Worm (Caenorhabditis elegans) whole organism, late embryonic: ENCODE measurements around the gene F15A4.5.

ENCODE experiments used
- C08G9.2 ChIP-seq: sonication (generic microtip); optimal IDR thresholded peaks from 2 replicates; lab custom pipeline; 2016; ENCODE audit warnings: mild to moderate bottlenecking, missing genetic modification characterization, moderate library complexity, missing compliant biosample characterization
- C38D4.7 ChIP-seq: fragments of 200-800 bp; sonication (Bioruptor generic); optimal IDR thresholded peaks from 2 replicates; lab custom pipeline; 2018; ENCODE audit warnings: mild to moderate bottlenecking, missing genetic modification characterization, moderate library complexity, missing compliant biosample characterization
- Y22D7AL.16 ChIP-seq: sonication (generic microtip); optimal IDR thresholded peaks from 2 replicates; lab custom pipeline; 2016; ENCODE audit warnings: missing genetic modification characterization, missing compliant biosample characterization
- ahr-1 ChIP-seq: sonication (generic microtip); optimal IDR thresholded peaks from 2 replicates; lab custom pipeline; 2016; ENCODE audit warnings: missing genetic modification characterization, missing compliant biosample characterization
- ama-1 ChIP-seq: fragments of 150-350 bp; optimal IDR thresholded peaks from 2 replicates; lab custom pipeline; 2014
- ceh-18 ChIP-seq: sonication (generic microtip); optimal IDR thresholded peaks from 2 replicates; lab custom pipeline; 2016; ENCODE audit warnings: missing genetic modification characterization, missing compliant biosample characterization
- ceh-2 ChIP-seq: sonication (generic microtip); optimal IDR thresholded peaks from 2 replicates; lab custom pipeline; 2016; ENCODE audit warnings: missing genotype, missing genetic modification characterization, missing compliant biosample characterization
- ceh-24 ChIP-seq: sonication (generic microtip); optimal IDR thresholded peaks from 2 replicates; lab custom pipeline; 2016; ENCODE audit warnings: mild to moderate bottlenecking, missing genetic modification characterization, missing compliant biosample characterization
- ceh-34 ChIP-seq: sonication (generic microtip); optimal IDR thresholded peaks from 2 replicates; lab custom pipeline; 2016; ENCODE audit warnings: mild to moderate bottlenecking, missing genetic modification characterization, missing compliant biosample characterization
- ceh-45 ChIP-seq: fragments of 200-800 bp; sonication (Bioruptor generic); IDR thresholded peaks from 2 replicates; pipeline ENCODE4 v1.3.6; 2022; ENCODE audit warnings: missing genetic modification reagents, missing genetic modification characterization, missing compliant biosample characterization
- ceh-48 ChIP-seq: sonication (generic microtip); optimal IDR thresholded peaks from 2 replicates; lab custom pipeline; 2016; ENCODE audit warnings: missing genetic modification characterization, inconsistent platforms, missing compliant biosample characterization
- ceh-6 ChIP-seq: fragments of 200-800 bp; sonication (Bioruptor generic); optimal IDR thresholded peaks from 2 replicates; lab custom pipeline; 2018; ENCODE audit warnings: mild to moderate bottlenecking, missing genetic modification characterization, missing compliant biosample characterization
- ceh-9 ChIP-seq: sonication (generic microtip); optimal IDR thresholded peaks from 2 replicates; lab custom pipeline; 2016; ENCODE audit warnings: mild to moderate bottlenecking, missing genetic modification characterization, inconsistent platforms, missing compliant biosample characterization
- che-1 ChIP-seq: sonication (generic microtip); optimal IDR thresholded peaks from 2 replicates; lab custom pipeline; 2016; ENCODE audit warnings: mild to moderate bottlenecking, missing genetic modification characterization, missing compliant biosample characterization
- elt-2 ChIP-seq: sonication (generic microtip); optimal IDR thresholded peaks from 2 replicates; lab custom pipeline; 2016; ENCODE audit warnings: missing genetic modification reagents, missing genetic modification characterization, missing compliant biosample characterization
- ets-4 ChIP-seq: sonication (generic microtip); optimal IDR thresholded peaks from 2 replicates; lab custom pipeline; 2016; ENCODE audit warnings: missing genetic modification characterization, missing compliant biosample characterization
- fax-1 ChIP-seq: sonication (generic microtip); optimal IDR thresholded peaks from 2 replicates; lab custom pipeline; 2016; ENCODE audit warnings: missing genotype, missing genetic modification characterization, missing compliant biosample characterization
- fkh-10 ChIP-seq: fragments of 150-350 bp; optimal IDR thresholded peaks from 2 replicates; lab custom pipeline; 2014; ENCODE audit warnings: missing biosample characterization, missing genetic modification reagents, missing genetic modification characterization
- fkh-6 ChIP-seq: sonication (generic microtip); optimal IDR thresholded peaks from 2 replicates; lab custom pipeline; 2016; ENCODE audit warnings: missing genetic modification characterization, missing compliant biosample characterization
- hlh-13 ChIP-seq: fragments of 200-800 bp; sonication (Bioruptor generic); optimal IDR thresholded peaks from 2 replicates; lab custom pipeline; 2018; ENCODE audit warnings: mild to moderate bottlenecking, missing genetic modification characterization, missing compliant biosample characterization
- hlh-15 ChIP-seq: sonication (generic microtip); optimal IDR thresholded peaks from 2 replicates; lab custom pipeline; 2016; ENCODE audit warnings: missing genetic modification characterization, missing compliant biosample characterization
- hlh-8 ChIP-seq: sonication (generic microtip); optimal IDR thresholded peaks from 2 replicates; lab custom pipeline; 2016; ENCODE audit warnings: missing genotype, missing genetic modification characterization, missing compliant biosample characterization
- madf-2 ChIP-seq: sonication (generic microtip); optimal IDR thresholded peaks from 2 replicates; lab custom pipeline; 2017; ENCODE audit warnings: missing genetic modification characterization, missing compliant biosample characterization
- mec-3 ChIP-seq: sonication (generic microtip); optimal IDR thresholded peaks from 2 replicates; lab custom pipeline; 2016; ENCODE audit warnings: borderline replicate concordance, missing genetic modification characterization, missing compliant biosample characterization
- nhr-232 ChIP-seq: sonication (generic microtip); optimal IDR thresholded peaks from 2 replicates; lab custom pipeline; 2016; ENCODE audit warnings: missing genetic modification characterization, missing compliant biosample characterization
- npax-4 ChIP-seq: sonication (generic microtip); optimal IDR thresholded peaks from 2 replicates; lab custom pipeline; 2016; ENCODE audit warnings: missing genetic modification characterization, missing compliant biosample characterization
- odd-2 ChIP-seq: sonication (generic microtip); optimal IDR thresholded peaks from 2 replicates; lab custom pipeline; 2017; ENCODE audit warnings: antibody characterized with exemption, mild to moderate bottlenecking, missing genetic modification characterization, missing compliant biosample characterization
- pag-3 ChIP-seq: sonication (generic microtip); optimal IDR thresholded peaks from 2 replicates; lab custom pipeline; 2016; ENCODE audit warnings: missing compliant biosample characterization, missing genetic modification characterization, borderline replicate concordance
- pat-9 ChIP-seq: fragments of 200-800 bp; sonication (Bioruptor generic); optimal IDR thresholded peaks from 2 replicates; lab custom pipeline; 2018; ENCODE audit warnings: mild to moderate bottlenecking, missing genetic modification characterization, moderate library complexity, missing compliant biosample characterization
- pha-4 ChIP-seq: fragments of 150-350 bp; optimal IDR thresholded peaks from 2 replicates; lab custom pipeline; 2018; ENCODE audit warnings: missing biosample characterization, missing genetic modification reagents, missing genetic modification characterization
- pqm-1 ChIP-seq: sonication (generic microtip); optimal IDR thresholded peaks from 2 replicates; lab custom pipeline; 2016; ENCODE audit warnings: missing genetic modification characterization, missing compliant biosample characterization
- pros-1 ChIP-seq: fragments of 150-350 bp; optimal IDR thresholded peaks from 2 replicates; lab custom pipeline; 2014; ENCODE audit warnings: missing biosample characterization, missing genetic modification reagents, missing genetic modification characterization
- rnt-1 ChIP-seq: sonication (generic microtip); optimal IDR thresholded peaks from 2 replicates; lab custom pipeline; 2016; ENCODE audit warnings: missing genetic modification characterization, missing compliant biosample characterization
- sox-2 ChIP-seq: fragments of 200-800 bp; sonication (Bioruptor generic); IDR thresholded peaks from 2 replicates; pipeline ENCODE4 v1.3.6; 2022; ENCODE audit warnings: missing genetic modification reagents, missing genetic modification characterization, missing compliant biosample characterization
- sox-4 ChIP-seq: sonication (generic microtip); optimal IDR thresholded peaks from 2 replicates; lab custom pipeline; 2017; ENCODE audit warnings: mild to moderate bottlenecking, missing genetic modification characterization, inconsistent platforms, missing compliant biosample characterization
- tbx-2 ChIP-seq: sonication (generic microtip); optimal IDR thresholded peaks from 2 replicates; lab custom pipeline; 2016; ENCODE audit warnings: missing genetic modification characterization, missing compliant biosample characterization
- ttx-3 ChIP-seq: sonication (generic microtip); optimal IDR thresholded peaks from 2 replicates; lab custom pipeline; 2016; ENCODE audit warnings: missing genetic modification reagents, missing genetic modification characterization, missing compliant biosample characterization
- unc-55 ChIP-seq: sonication (generic microtip); optimal IDR thresholded peaks from 2 replicates; lab custom pipeline; 2017; ENCODE audit warnings: missing biosample characterization, missing genetic modification reagents, missing genetic modification characterization
- ztf-16 ChIP-seq: sonication (generic microtip); optimal IDR thresholded peaks from 2 replicates; lab custom pipeline; 2017; ENCODE audit warnings: missing genetic modification characterization, missing compliant biosample characterization

The F15A4.5 gene

ce11 chrII:12494556-12495131 lies 23.6 kb upstream of the F15A4.5 start, which contains the start of gene col-85 (continued):
- TF ChIP-seq ceh-2 (tag; lab: Kevin White, UChicago): peak; percentile 88
- peak; percentile 95 for TF ChIP-seq fkh-6 (tag; lab: Kevin White, UChicago)
- peak; percentile 91 for TF ChIP-seq hlh-15
- TF ChIP-seq pat-9 (tag; lab: Kevin White, UChicago): peak; percentile 94
- TF ChIP-seq madf-2 (tag; lab: Kevin White, UChicago): peak; percentile 93
- peak; percentile 85 for TF ChIP-seq nhr-232
- peak; percentile 92 for TF ChIP-seq tbx-2
- peak; percentile 86 for TF ChIP-seq ceh-18 (tag; lab: Kevin White, UChicago)
- no peak for TF ChIP-seq ama-1 (lab: Kevin White, UChicago)
- TF ChIP-seq mec-3 (tag; lab: Kevin White, UChicago): peak; percentile 75
- TF ChIP-seq odd-2 (tag; lab: Kevin White, UChicago): peak; percentile 79
- peak; percentile 86 for TF ChIP-seq pqm-1 (tag; lab: Kevin White, UChicago)
- peak; percentile 88 for TF ChIP-seq npax-4 (tag; lab: Kevin White, UChicago)
- TF ChIP-seq sox-4 (tag; lab: Kevin White, UChicago): peak; percentile 97
- TF ChIP-seq sox-2 (GFP tag; lab: Robert Waterston, UW): peak; percentile 92
- TF ChIP-seq ceh-9: peak; percentile 93
- no peak for TF ChIP-seq pha-4 (tag; lab: Kevin White, UChicago)
- peak; percentile 93 for TF ChIP-seq che-1 (tag; lab: Kevin White, UChicago)

ce11 chrII:12494067-12494477 lies 23.0 kb upstream of the F15A4.5 start:
- TF ChIP-seq hlh-13 (GFP tag; lab: Kevin White, UChicago) (no peak), pqm-1 (tag; lab: Kevin White, UChicago) (no peak), C08G9.2 (tag; lab: Kevin White, UChicago) (no peak), C38D4.7 (GFP tag; lab: Kevin White, UChicago) (no peak), ceh-6 (GFP tag; lab: Kevin White, UChicago) (no peak), ets-4 (tag; lab: Kevin White, UChicago) (no peak), elt-2 (no peak), pag-3 (tag; lab: Kevin White, UChicago) (no peak), mec-3 (tag; lab: Kevin White, UChicago) (no peak), rnt-1 (tag; lab: Kevin White, UChicago) (no peak), ceh-48 (no peak), ceh-45 (GFP tag; lab: Robert Waterston, UW) (no peak), ceh-9 (no peak), ceh-34 (tag; lab: Kevin White, UChicago) (no peak), ttx-3 (no peak)

ce11 chrII:12491936-12492335 lies 20.9 kb upstream of the F15A4.5 start, which contains the start of gene srz-6:
TSS of gene srz-6 (plus strand) at chrII:12492236.
- TF ChIP-seq nhr-232: no peak
- TF ChIP-seq fkh-10 (GFP tag; lab: Kevin White, UChicago): no peak
- no peak for TF ChIP-seq pros-1 (tag; lab: Kevin White, UChicago)
- no peak for TF ChIP-seq ceh-24 (tag; lab: Kevin White, UChicago)
- no peak for TF ChIP-seq hlh-8 (tag; lab: Kevin White, UChicago)
- no peak for TF ChIP-seq pqm-1 (tag; lab: Kevin White, UChicago)
- TF ChIP-seq, all 69 proteins: peak for 0

- TF ChIP-seq che-1 (tag; lab: Kevin White, UChicago): no peak
- TF ChIP-seq hlh-13 (GFP tag; lab: Kevin White, UChicago): no peak
- no peak for TF ChIP-seq unc-55 (GFP tag; lab: Kevin White, UChicago)
- TF ChIP-seq sox-2 (GFP tag; lab: Robert Waterston, UW): no peak
- no peak for TF ChIP-seq madf-2 (tag; lab: Kevin White, UChicago)
- no peak for TF ChIP-seq ztf-16 (tag; lab: Kevin White, UChicago)
- TF ChIP-seq Y22D7AL.16 (tag; lab: Kevin White, UChicago): no peak
- TF ChIP-seq ahr-1 (tag; lab: Kevin White, UChicago): no peak
- TF ChIP-seq nhr-232: no peak
- no peak for TF ChIP-seq fax-1 (tag; lab: Kevin White, UChicago)
These were observed 18.9 kb upstream of the F15A4.5 start, which contains the start of gene T21B4.15 for ce11 chrII:12489903-12490302. TSS of gene T21B4.15 (plus strand) at chrII:12490203.
